Worm (Caenorhabditis elegans) whole organism, L3 larva: Measurements from ENCODE around the gene srsx-40.
A peak's percentile ranks its signal among the peaks of the same experiment; 100 is the strongest.

Source experiments
- R02D3.7 ChIP-seq: fragments of 150-350 bp; optimal IDR thresholded peaks from 2 replicates; lab custom pipeline; 2014; ENCODE audit warnings: missing biosample characterization, missing genetic modification characterization
- ZK546.5 ChIP-seq: sonication (generic microtip); optimal IDR thresholded peaks from 2 replicates; lab custom pipeline; 2017; ENCODE audit warnings: missing biosample characterization, missing genetic modification characterization
- aly-2 ChIP-seq: fragments of 150-350 bp; optimal IDR thresholded peaks from 2 replicates; lab custom pipeline; 2014; ENCODE audit warnings: missing biosample characterization, missing genetic modification characterization
- ceh-16 ChIP-seq: sonication (generic microtip); optimal IDR thresholded peaks from 2 replicates; lab custom pipeline; 2017; ENCODE audit warnings: missing biosample characterization, missing genetic modification characterization
- ceh-28 ChIP-seq: fragments of 150-350 bp; optimal IDR thresholded peaks from 2 replicates; lab custom pipeline; 2014; ENCODE audit warnings: missing biosample characterization, missing genetic modification reagents, missing genetic modification characterization
- ceh-82 ChIP-seq: fragments of 150-350 bp; optimal IDR thresholded peaks from 2 replicates; lab custom pipeline; 2014; ENCODE audit warnings: missing biosample characterization, missing genetic modification characterization
- elt-1 ChIP-seq: fragments of 150-350 bp; optimal IDR thresholded peaks from 2 replicates; lab custom pipeline; 2014; ENCODE audit warnings: missing biosample characterization, missing genetic modification characterization
- elt-2 ChIP-seq: sonication (generic microtip); optimal IDR thresholded peaks from 2 replicates; lab custom pipeline; 2016; ENCODE audit warnings: missing genetic modification reagents, mild to moderate bottlenecking, missing genetic modification characterization, missing compliant biosample characterization
- elt-3 ChIP-seq, 3 experiments: fragments of 150-350 bp in 1 of 3; sonication (generic microtip) in 2 of 3; optimal IDR thresholded peaks; 2 replicates in 2 of 3; 4 replicates in 1 of 3; lab custom pipeline; 2014 to 2017; ENCODE audit warnings: missing biosample characterization in 3 of 3, missing genetic modification characterization in 3 of 3
- eor-1 ChIP-seq, 2 experiments: fragments of 150-350 bp; optimal IDR thresholded peaks; 2 replicates each; lab custom pipeline; 2014 to 2018; ENCODE audit warnings: missing biosample characterization in 2 of 2, missing genetic modification characterization in 2 of 2
- fos-1 ChIP-seq: fragments of 150-350 bp; optimal IDR thresholded peaks from 2 replicates; lab custom pipeline; 2014; ENCODE audit warnings: missing biosample characterization, missing genetic modification characterization
- hmg-11 ChIP-seq: sonication (generic microtip); optimal IDR thresholded peaks from 2 replicates; lab custom pipeline; 2016; ENCODE audit warnings: missing genetic modification characterization, missing compliant biosample characterization
- jun-1 ChIP-seq: fragments of 150-350 bp; optimal IDR thresholded peaks from 2 replicates; lab custom pipeline; 2014; ENCODE audit warnings: missing biosample characterization, missing genetic modification reagents, missing genetic modification characterization
- lin-39 ChIP-seq: fragments of 150-350 bp; optimal IDR thresholded peaks from 2 replicates; lab custom pipeline; 2018; ENCODE audit warnings: missing biosample characterization, missing genetic modification reagents, missing genetic modification characterization
- mml-1 ChIP-seq: fragments of 150-350 bp; sonication (generic microtip); optimal IDR thresholded peaks from 3 replicates; lab custom pipeline; 2014; ENCODE audit warnings: missing biosample characterization, missing genetic modification characterization
- nfya-1 ChIP-seq: sonication (generic microtip); optimal IDR thresholded peaks from 2 replicates; lab custom pipeline; 2017; ENCODE audit warnings: missing genetic modification characterization, mild to moderate bottlenecking, missing compliant biosample characterization, antibody characterized with exemption, moderate library complexity; ENCODE audit not compliant: insufficient read depth
- nhr-11 ChIP-seq: fragments of 150-350 bp; optimal IDR thresholded peaks from 2 replicates; lab custom pipeline; 2014; ENCODE audit warnings: missing biosample characterization, missing genetic modification characterization
- nhr-12 ChIP-seq: fragments of 150-350 bp; optimal IDR thresholded peaks from 2 replicates; lab custom pipeline; 2014; ENCODE audit warnings: missing biosample characterization, missing genetic modification characterization
- nhr-23 ChIP-seq: fragments of 150-350 bp; optimal IDR thresholded peaks from 2 replicates; lab custom pipeline; 2014; ENCODE audit warnings: missing biosample characterization, missing genetic modification reagents, missing genetic modification characterization
- nhr-237 ChIP-seq: fragments of 150-350 bp; optimal IDR thresholded peaks from 2 replicates; lab custom pipeline; 2014; ENCODE audit warnings: missing biosample characterization, missing genetic modification characterization
- nhr-28 ChIP-seq: fragments of 150-350 bp; optimal IDR thresholded peaks from 2 replicates; lab custom pipeline; 2014; ENCODE audit warnings: missing biosample characterization, missing genetic modification characterization
- nhr-43 ChIP-seq: sonication (generic microtip); optimal IDR thresholded peaks from 2 replicates; lab custom pipeline; 2016; ENCODE audit warnings: mild to moderate bottlenecking, missing genetic modification characterization, missing compliant biosample characterization; ENCODE audit not compliant: poor library complexity, severe bottlenecking
- nhr-67 ChIP-seq: fragments of 150-350 bp; optimal IDR thresholded peaks from 2 replicates; lab custom pipeline; 2014; ENCODE audit warnings: missing biosample characterization, missing genetic modification characterization
- nhr-76 ChIP-seq: fragments of 150-350 bp; sonication (generic microtip); optimal IDR thresholded peaks from 5 replicates; lab custom pipeline; 2014; ENCODE audit warnings: missing biosample characterization, missing genetic modification characterization
- pha-4 ChIP-seq: fragments of 150-350 bp; optimal IDR thresholded peaks from 2 replicates; lab custom pipeline; 2014; ENCODE audit warnings: missing biosample characterization, missing genetic modification reagents, missing genetic modification characterization
- sea-2 ChIP-seq: fragments of 150-350 bp; sonication (generic microtip); optimal IDR thresholded peaks from 4 replicates; lab custom pipeline; 2014; ENCODE audit warnings: missing biosample characterization, missing genetic modification reagents, missing genetic modification characterization
- skn-1 ChIP-seq: fragments of 150-350 bp; optimal IDR thresholded peaks from 2 replicates; lab custom pipeline; 2014; ENCODE audit warnings: missing biosample characterization, missing genetic modification characterization
- snpc-4 ChIP-seq: fragments of 150-350 bp; optimal IDR thresholded peaks from 2 replicates; lab custom pipeline; 2014; ENCODE audit warnings: missing biosample characterization, missing genetic modification characterization
- tbx-2 ChIP-seq: sonication (generic microtip); optimal IDR thresholded peaks from 2 replicates; lab custom pipeline; 2016; ENCODE audit warnings: mild to moderate bottlenecking, missing genetic modification characterization, missing compliant biosample characterization
- zag-1 ChIP-seq: fragments of 150-350 bp; optimal IDR thresholded peaks from 2 replicates; lab custom pipeline; 2014; ENCODE audit warnings: missing biosample characterization, missing genetic modification characterization
- ztf-4 ChIP-seq: fragments of 150-350 bp; optimal IDR thresholded peaks from 2 replicates; lab custom pipeline; 2014; ENCODE audit warnings: missing biosample characterization, missing genetic modification characterization

The srsx-40 gene

ce11 chrV:7728003-7728678 lies 24.7 kb upstream of the srsx-40 start (continued):
- no peak for TF ChIP-seq nhr-43
- no peak for TF ChIP-seq nhr-76 (tag; lab: Kevin White, UChicago)
- TF ChIP-seq nhr-67 (tag; lab: Kevin White, UChicago): no peak
- TF ChIP-seq elt-1 (tag; lab: Kevin White, UChicago): no peak
- no peak for TF ChIP-seq nhr-12 (tag; lab: Kevin White, UChicago)
- peak; percentile 39 for TF ChIP-seq zag-1 (tag; lab: Kevin White, UChicago)
- peak; percentile 16 for TF ChIP-seq sea-2 (GFP tag; lab: Kevin White, UChicago)

DNA sequence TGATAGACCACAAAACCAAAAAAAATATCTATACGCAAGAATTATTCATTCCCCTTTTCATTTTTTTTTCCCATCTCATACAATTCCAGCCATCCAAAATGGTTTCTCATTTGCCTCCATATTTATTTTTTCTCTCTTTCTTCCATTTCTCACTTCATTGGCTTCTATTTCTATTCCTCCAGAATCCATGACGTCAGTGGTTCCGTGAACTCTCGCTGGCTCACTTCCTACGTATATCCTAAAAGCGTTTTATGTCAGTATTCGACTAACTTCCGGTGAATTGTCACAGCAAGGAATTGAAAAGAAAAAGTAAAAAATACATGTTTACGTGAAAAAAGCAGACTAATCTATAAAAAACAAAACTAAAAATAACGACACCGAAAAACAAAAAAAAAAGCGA lies 23.5 kb upstream of the srsx-40 start:
- TF ChIP-seq elt-2 (tag; lab: Kevin White, UChicago): no peak
- TF ChIP-seq nfya-1 (tag; lab: Kevin White, UChicago): peak; percentile 18

DNA sequence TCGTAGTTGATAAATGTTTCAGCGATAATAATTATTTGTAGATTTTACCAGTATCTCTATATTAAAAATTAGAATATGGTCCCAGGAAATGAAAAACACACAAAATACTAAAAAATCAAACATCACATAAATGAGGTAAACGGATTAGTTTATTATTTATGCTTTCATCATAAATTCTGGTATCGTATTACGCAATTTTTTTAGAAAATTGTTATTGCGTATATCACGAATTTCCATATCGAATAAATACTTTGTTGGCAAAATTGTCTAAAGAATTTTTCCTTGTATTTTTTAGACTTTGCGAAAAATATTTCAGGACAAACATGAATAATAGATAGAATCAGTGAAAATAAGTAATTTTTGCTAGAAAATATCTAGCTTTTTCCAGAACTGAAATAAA lies 22.8 kb upstream of the srsx-40 start:
- TF ChIP-seq elt-2 (tag; lab: Kevin White, UChicago) (no peak), mml-1 (tag; lab: Kevin White, UChicago) (no peak), ceh-28 (no peak), ceh-16 (tag; lab: Kevin White, UChicago) (no peak), ztf-4 (tag; lab: Kevin White, UChicago) (no peak), jun-1 (tag; lab: Kevin White, UChicago) (no peak), hmg-11 (tag; lab: Kevin White, UChicago) (no peak), nhr-76 (tag; lab: Kevin White, UChicago) (no peak), nfya-1 (tag; lab: Kevin White, UChicago) (no peak), nhr-11 (tag; lab: Kevin White, UChicago) (no peak), lin-39 (tag; lab: Kevin White, UChicago) (no peak), R02D3.7 (no peak)

DNA sequence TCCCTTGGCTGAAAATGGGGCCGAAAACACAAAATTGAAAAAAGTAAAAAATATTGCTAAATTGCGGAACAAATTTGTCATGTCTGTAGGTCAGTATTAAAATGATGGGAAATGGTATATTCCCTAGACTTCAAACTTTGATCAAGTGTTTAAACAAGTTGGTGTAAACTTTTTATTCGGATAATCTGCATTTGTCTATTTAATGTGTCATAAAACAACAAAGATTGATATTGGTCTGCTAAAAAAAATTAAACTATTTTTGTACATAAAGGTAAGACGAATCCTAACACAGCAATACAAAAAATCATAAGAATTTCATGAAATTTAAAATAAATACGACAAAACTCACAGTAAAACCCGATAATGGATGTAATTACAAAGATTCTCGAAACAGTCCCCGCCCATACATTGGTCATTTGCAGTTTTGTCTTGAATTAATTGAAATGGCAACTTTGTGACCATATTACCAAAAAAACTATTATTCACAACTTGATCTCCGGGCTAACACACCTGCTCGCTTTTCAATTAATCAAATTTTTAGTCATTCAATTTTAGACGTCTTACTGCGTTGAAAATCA lies 20.6 kb upstream of the srsx-40 start, which contains the start of the genes ZK105.6 and ZK105.8:
ZK105.6 (minus strand) TSS at position 101 of the 578 bp plus-strand sequence.
ZK105.8 (plus strand) TSS at position 528 of the 578 bp plus-strand sequence.
- TF ChIP-seq ceh-16 (tag; lab: Kevin White, UChicago): no peak
- no peak for TF ChIP-seq sea-2 (GFP tag; lab: Kevin White, UChicago)
- TF ChIP-seq tbx-2 (tag; lab: Kevin White, UChicago): no peak
- TF ChIP-seq R02D3.7: no peak
- TF ChIP-seq aly-2 (tag; lab: Kevin White, UChicago): no peak
- TF ChIP-seq nhr-28 (tag; lab: Kevin White, UChicago): no peak
- TF ChIP-seq nhr-11 (tag; lab: Kevin White, UChicago): no peak
- TF ChIP-seq nfya-1 (tag; lab: Kevin White, UChicago): no peak

ce11 chrV:7721945-7722344 lies 18.5 kb upstream of the srsx-40 start, which contains the start of gene ZK105.14:
TSS of gene ZK105.14 (minus strand) at chrV:7722045.
- TF ChIP-seq elt-3 (tag; optimal IDR thresholded peaks at IDR 0.05; lab: Kevin White, UChicago) (no peak), elt-1 (tag; lab: Kevin White, UChicago) (no peak), tbx-2 (tag; lab: Kevin White, UChicago) (no peak), aly-2 (tag; lab: Kevin White, UChicago) (no peak), ceh-82 (tag; lab: Kevin White, UChicago) (no peak), snpc-4 (tag; lab: Kevin White, UChicago) (no peak), nhr-11 (tag; lab: Kevin White, UChicago) (no peak), eor-1 (tag; optimal IDR thresholded peaks at IDR 0.05; lab: Kevin White, UChicago) (no peak), nhr-237 (no peak), nhr-23 (tag; lab: Kevin White, UChicago) (no peak), nhr-28 (tag; lab: Kevin White, UChicago) (no peak), mml-1 (tag; lab: Kevin White, UChicago) (no peak), fos-1 (tag; lab: Kevin White, UChicago) (no peak), ZK546.5 (tag; lab: Kevin White, UChicago) (no peak), lin-39 (tag; lab: Kevin White, UChicago) (no peak), skn-1 (tag; lab: Kevin White, UChicago) (no peak), pha-4 (tag; lab: Kevin White, UChicago) (no peak)
